Worm (Caenorhabditis elegans) whole organism, L1 larva: Measurements from ENCODE around the gene nrde-4.

ENCODE experiments used
- C16A3.4 ChIP-seq: fragments of 150-350 bp; optimal IDR thresholded peaks from 2 replicates; lab custom pipeline; 2014; ENCODE audit warnings: missing biosample characterization, missing genetic modification characterization
- C34B4.2 ChIP-seq: sonication (generic microtip); optimal IDR thresholded peaks from 2 replicates; lab custom pipeline; 2017; ENCODE audit warnings: mild to moderate bottlenecking, missing genetic modification characterization, missing compliant biosample characterization
- F16B12.6 ChIP-seq: fragments of 150-350 bp; optimal IDR thresholded peaks from 2 replicates; lab custom pipeline; 2014; ENCODE audit warnings: missing biosample characterization, missing genetic modification characterization
- Y116A8C.19 ChIP-seq: sonication (generic microtip); optimal IDR thresholded peaks from 2 replicates; lab custom pipeline; 2016; ENCODE audit warnings: missing compliant biosample characterization, missing genetic modification characterization, borderline replicate concordance
- blmp-1 ChIP-seq: fragments of 150-350 bp; optimal IDR thresholded peaks from 2 replicates; lab custom pipeline; 2014; ENCODE audit warnings: missing biosample characterization, missing genetic modification characterization
- ceh-63 ChIP-seq: fragments of 200-800 bp; sonication (Bioruptor generic); optimal IDR thresholded peaks from 2 replicates; lab custom pipeline; 2018; ENCODE audit warnings: mild to moderate bottlenecking, missing genetic modification characterization, missing compliant biosample characterization
- ceh-82 ChIP-seq, 3 experiments: fragments of 150-350 bp in 1 of 3; sonication (generic microtip) in 2 of 3; optimal IDR thresholded peaks; 2 replicates each; lab custom pipeline; 2014 to 2017; ENCODE audit warnings: missing biosample characterization in 3 of 3, missing genetic modification characterization in 3 of 3
- ceh-88 ChIP-seq: fragments of 200-800 bp; sonication (Bioruptor generic); IDR thresholded peaks from 2 replicates; pipeline ENCODE4 v1.3.6; 2022; ENCODE audit warnings: missing genetic modification characterization, missing compliant biosample characterization
- ces-1 ChIP-seq: fragments of 150-350 bp; optimal IDR thresholded peaks from 2 replicates; lab custom pipeline; 2014; ENCODE audit warnings: missing biosample characterization, missing genetic modification reagents, missing genetic modification characterization
- dsc-1 ChIP-seq: sonication (generic microtip); optimal IDR thresholded peaks from 2 replicates; lab custom pipeline; 2016; ENCODE audit warnings: mild to moderate bottlenecking, missing genetic modification characterization, missing compliant biosample characterization
- efl-1 ChIP-seq, 4 experiments: fragments of 150-350 bp; optimal IDR thresholded peaks in 3 of 4; peaks in 1 of 4; 1 replicate in 1 of 4; 2 replicates in 3 of 4; lab custom pipeline; 2014; ENCODE audit warnings: missing biosample characterization in 2 of 4, missing genetic modification characterization in 2 of 4, missing genetic modification reagents in 2 of 4
- egl-13 ChIP-seq: sonication (generic microtip); optimal IDR thresholded peaks from 2 replicates; lab custom pipeline; 2016; ENCODE audit warnings: missing genotype, missing genetic modification reagents, missing genetic modification characterization, missing compliant biosample characterization
- elt-2 ChIP-seq: sonication (generic microtip); optimal IDR thresholded peaks from 2 replicates; lab custom pipeline; 2016; ENCODE audit warnings: missing genetic modification characterization, mild to moderate bottlenecking, inconsistent platforms, missing compliant biosample characterization, missing genetic modification reagents
- fkh-10 ChIP-seq: sonication (generic microtip); optimal IDR thresholded peaks from 2 replicates; lab custom pipeline; 2017; ENCODE audit warnings: missing biosample characterization, missing genetic modification reagents, missing genetic modification characterization
- hpl-2 ChIP-seq: fragments of 150-350 bp; optimal IDR thresholded peaks from 2 replicates; lab custom pipeline; 2014; ENCODE audit warnings: missing biosample characterization, missing genetic modification reagents, missing genetic modification characterization
- lin-14 ChIP-seq: fragments of 200-800 bp; sonication (Bioruptor generic); optimal IDR thresholded peaks from 2 replicates; lab custom pipeline; 2018; ENCODE audit warnings: mild to moderate bottlenecking, missing genetic modification characterization, moderate library complexity, missing compliant biosample characterization
- mab-9 ChIP-seq: fragments of 200-800 bp; sonication (Bioruptor generic); IDR thresholded peaks from 2 replicates; pipeline ENCODE4 v1.3.6; 2022; ENCODE audit warnings: missing genetic modification reagents, missing genetic modification characterization, missing compliant biosample characterization
- nhr-19 ChIP-seq: fragments of 200-800 bp; sonication (Bioruptor generic); conservative IDR thresholded peaks from 2 replicates; pipeline ENCODE4 v1.3.6; 2022; ENCODE audit warnings: missing genetic modification characterization, missing compliant biosample characterization
- nhr-20 ChIP-seq: sonication (generic microtip); optimal IDR thresholded peaks from 2 replicates; lab custom pipeline; 2016; ENCODE audit warnings: mild to moderate bottlenecking, missing genetic modification characterization, missing compliant biosample characterization
- nhr-237 ChIP-seq: fragments of 150-350 bp; optimal IDR thresholded peaks from 2 replicates; lab custom pipeline; 2014; ENCODE audit warnings: missing biosample characterization, missing genetic modification characterization
- nhr-71 ChIP-seq: sonication (generic microtip); optimal IDR thresholded peaks from 2 replicates; lab custom pipeline; 2016; ENCODE audit warnings: mild to moderate bottlenecking, missing genetic modification characterization, moderate library complexity, missing compliant biosample characterization
- nhr-90 ChIP-seq: sonication (generic microtip); optimal IDR thresholded peaks from 2 replicates; lab custom pipeline; 2016; ENCODE audit warnings: mild to moderate bottlenecking, missing genetic modification characterization, missing compliant biosample characterization; ENCODE audit not compliant: poor library complexity
- pqm-1 ChIP-seq: sonication (generic microtip); optimal IDR thresholded peaks from 3 replicates; lab custom pipeline; 2017; ENCODE audit warnings: missing biosample characterization, missing genetic modification characterization
- rnt-1 ChIP-seq: sonication (generic microtip); optimal IDR thresholded peaks from 2 replicates; lab custom pipeline; 2016; ENCODE audit warnings: mild to moderate bottlenecking, missing genetic modification characterization, moderate library complexity, missing compliant biosample characterization
- skn-1 ChIP-seq: fragments of 150-350 bp; optimal IDR thresholded peaks from 2 replicates; lab custom pipeline; 2014; ENCODE audit warnings: missing biosample characterization, missing genetic modification characterization
- snpc-4 ChIP-seq: fragments of 150-350 bp; optimal IDR thresholded peaks from 2 replicates; lab custom pipeline; 2014; ENCODE audit warnings: missing biosample characterization, missing genetic modification characterization
- swsn-7 ChIP-seq: sonication (generic microtip); optimal IDR thresholded peaks from 2 replicates; lab custom pipeline; 2016; ENCODE audit warnings: missing genetic modification characterization, missing compliant biosample characterization
- tbx-2 ChIP-seq: sonication (generic microtip); optimal IDR thresholded peaks from 2 replicates; lab custom pipeline; 2016; ENCODE audit warnings: missing genetic modification characterization, missing compliant biosample characterization
- unc-130 ChIP-seq: fragments of 150-350 bp; optimal IDR thresholded peaks from 2 replicates; lab custom pipeline; 2017; ENCODE audit warnings: missing biosample characterization, missing genetic modification characterization, inconsistent platforms
- xbp-1 ChIP-seq: sonication (generic microtip); optimal IDR thresholded peaks from 2 replicates; lab custom pipeline; 2016; ENCODE audit warnings: missing genetic modification characterization, missing compliant biosample characterization
- zag-1 ChIP-seq: fragments of 150-350 bp; optimal IDR thresholded peaks from 2 replicates; lab custom pipeline; 2014; ENCODE audit warnings: missing biosample characterization, missing genetic modification characterization
- ztf-11 ChIP-seq, 2 experiments: sonication (generic microtip); optimal IDR thresholded peaks; 2 replicates each; lab custom pipeline; 2016 to 2017; ENCODE audit warnings: missing genetic modification characterization in 2 of 2, missing biosample characterization in 1 of 2, missing compliant biosample characterization in 1 of 2

nrde-4 gene

DNA sequence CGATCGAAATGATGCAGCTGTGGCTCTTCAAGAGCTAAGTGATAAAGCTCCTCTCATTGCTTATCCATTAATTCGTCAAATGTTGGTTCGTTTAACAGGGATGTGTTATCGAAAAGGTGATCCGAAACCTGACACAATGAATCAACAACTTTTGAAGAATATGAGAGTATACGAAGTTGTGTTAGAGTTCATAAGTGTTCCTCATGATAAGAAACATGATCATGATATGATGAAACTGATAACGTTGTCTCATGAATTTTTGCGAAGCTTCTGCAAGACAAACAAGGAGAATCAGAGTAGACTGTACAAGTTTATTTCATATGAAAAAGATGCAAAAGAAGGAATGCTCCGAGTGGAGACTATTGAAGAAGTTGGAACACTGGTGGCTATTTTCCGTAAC, 35.3 kb upstream of the nrde-4 start:
- TF ChIP-seq F16B12.6 (tag; lab: Kevin White, UChicago): no peak
- peak; percentile 74 for TF ChIP-seq elt-2 (tag; lab: Kevin White, UChicago)
- TF ChIP-seq, all 84 proteins: peak for 1

ce11 chrIV:7679120-7679519, 25.1 kb upstream of the nrde-4 start:
- TF ChIP-seq elt-2 (tag; lab: Kevin White, UChicago): peak; percentile 71
- TF ChIP-seq efl-1 (optimal IDR thresholded peaks at IDR 0.05; lab: Kevin White, UChicago): no peak
- TF ChIP-seq efl-1 (GFP tag; optimal IDR thresholded peaks at IDR 0.05 in 1 of 2; lab: Kevin White, UChicago): peak in 1 of 2 experiments; percentile 10
- peak; percentile 48 for TF ChIP-seq blmp-1 (tag; lab: Kevin White, UChicago)
- TF ChIP-seq dsc-1 (tag; lab: Kevin White, UChicago): no peak
- no peak for TF ChIP-seq egl-13 (tag; lab: Kevin White, UChicago)
- TF ChIP-seq nhr-20 (tag; lab: Kevin White, UChicago): peak; percentile 3
- TF ChIP-seq lin-14: peak; percentile 23

DNA sequence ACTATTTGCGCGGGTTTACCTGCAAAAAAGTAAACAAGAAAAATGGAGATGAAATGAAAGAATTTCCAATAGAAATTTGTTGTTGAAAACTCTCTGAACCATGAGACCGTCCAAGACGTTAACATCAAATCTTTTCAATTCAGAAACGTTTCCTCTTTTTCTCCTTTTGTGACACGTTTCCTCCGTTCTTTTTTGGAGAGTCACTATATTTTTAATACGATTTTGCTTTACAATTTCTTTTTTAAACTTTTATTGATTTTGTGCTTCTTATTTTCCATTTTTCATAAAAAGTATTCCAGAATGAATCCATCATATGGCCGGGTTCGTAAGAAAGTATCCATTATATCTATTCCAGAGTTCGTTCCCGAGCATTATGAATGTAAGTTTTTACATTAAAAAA, 20.8 kb upstream of the nrde-4 start, which contains the start of gene itr-1:
Gene itr-1 (plus strand): TSS at position 301 of the 400 bp plus-strand sequence.
- TF ChIP-seq ceh-63 (no peak), F16B12.6 (tag; lab: Kevin White, UChicago) (no peak), lin-14 (peak; percentile 29), C16A3.4 (no peak), fkh-10 (GFP tag; lab: Kevin White, UChicago) (no peak), snpc-4 (tag; lab: Kevin White, UChicago) (no peak), Y116A8C.19 (tag; lab: Kevin White, UChicago) (no peak)

ce11 chrIV:7672872-7673271, 18.8 kb upstream of the nrde-4 start, which contains the start of gene C08G9.2:
C08G9.2 (minus strand) TSS chrIV:7672972.
- no peak for TF ChIP-seq nhr-237 (tag; lab: Kevin White, UChicago)
- TF ChIP-seq unc-130: no peak
- no peak for TF ChIP-seq nhr-20 (tag; lab: Kevin White, UChicago)
- no peak for TF ChIP-seq pqm-1 (tag; lab: Kevin White, UChicago)
- no peak for TF ChIP-seq zag-1
- no peak for TF ChIP-seq skn-1 (tag; lab: Kevin White, UChicago)
- no peak for TF ChIP-seq xbp-1 (tag; lab: Kevin White, UChicago)
- no peak for TF ChIP-seq C34B4.2 (tag; lab: Kevin White, UChicago)
- TF ChIP-seq nhr-19 (GFP tag; lab: Robert Waterston, UW): no peak
- no peak for TF ChIP-seq ceh-88
- no peak for TF ChIP-seq nhr-71 (tag; lab: Kevin White, UChicago)
- TF ChIP-seq hpl-2 (GFP tag; lab: Kevin White, UChicago): no peak

ce11 chrIV:7663006-7663405, 8.9 kb upstream of the nrde-4 start:
- TF ChIP-seq mab-9 (GFP tag; lab: Robert Waterston, UW): peak; percentile 6; the same call in 1 of the 2 replicates
- TF ChIP-seq rnt-1 (tag; lab: Kevin White, UChicago): peak; percentile 19
- no peak for TF ChIP-seq ces-1 (GFP tag; lab: Kevin White, UChicago)
- peak in 1 of 3 experiments; percentile 19 for TF ChIP-seq ceh-82 (tag; optimal IDR thresholded peaks at IDR 0.05; lab: Kevin White, UChicago)
- peak; percentile 3 for TF ChIP-seq tbx-2 (tag; lab: Kevin White, UChicago)
- peak; percentile 79 for TF ChIP-seq lin-14
- no peak for TF ChIP-seq F16B12.6 (tag; lab: Kevin White, UChicago)
- no peak for TF ChIP-seq ztf-11 (tag; optimal IDR thresholded peaks at IDR 0.05; lab: Kevin White, UChicago)
- peak; percentile 24 for TF ChIP-seq swsn-7 (tag; lab: Kevin White, UChicago)
- TF ChIP-seq, all 84 proteins: peak for 6

ce11 chrIV:7661569-7661968, 7.5 kb upstream of the nrde-4 start:
- no peak for TF ChIP-seq nhr-90
- peak; percentile 45 for TF ChIP-seq lin-14
